Worm (Caenorhabditis elegans): ENCODE data around the gene F36A4.4.

F36A4.4 gene

DNA sequence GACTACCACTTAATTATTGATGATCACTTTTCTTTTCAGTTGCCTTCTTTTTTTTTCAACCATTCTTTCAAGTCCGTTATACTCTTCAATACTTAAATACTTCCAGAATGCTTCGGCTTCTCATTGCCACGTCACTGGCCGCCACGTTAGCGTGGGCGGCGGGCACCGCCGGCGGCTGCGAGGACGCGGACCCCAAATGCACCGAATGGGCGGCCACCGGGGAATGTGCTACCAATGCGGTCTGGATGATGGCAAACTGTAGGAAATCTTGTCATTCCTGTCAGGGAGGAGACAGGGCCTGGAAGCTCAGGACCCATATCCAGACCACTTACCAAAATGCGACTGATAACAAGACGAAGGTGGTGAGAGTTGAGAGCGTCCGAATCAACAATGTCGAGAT is 33.8 kb downstream of the F36A4.4 start, which contains the start of gene lgc-22:
Gene lgc-22 (plus strand): TSS at position 105 of the 400 bp plus-strand sequence.
- TF ChIP-seq flt-1 (GFP tag; IDR thresholded peaks at IDR 0.05) (no peak), tbx-37 (GFP tag; conservative IDR thresholded peaks at IDR 0.05) (no peak), ceh-36 (tag; optimal IDR thresholded peaks at IDR 0.05) (no peak), sea-1 (GFP tag; conservative IDR thresholded peaks at IDR 0.05) (no peak), hnd-1 (tag; optimal IDR thresholded peaks at IDR 0.05) (no peak), pes-1 (GFP tag; IDR thresholded peaks at IDR 0.05) (no peak), scrt-1 (GFP tag; IDR thresholded peaks at IDR 0.05) (no peak), B0310.2 (tag; optimal IDR thresholded peaks at IDR 0.05) (no peak), ets-7 (tag; optimal IDR thresholded peaks at IDR 0.05) (no peak), tra-4 (tag; optimal IDR thresholded peaks at IDR 0.05) (no peak), hmbx-1 (tag; optimal IDR thresholded peaks at IDR 0.05) (no peak), ama-1 (optimal IDR thresholded peaks at IDR 0.05) (no peak), hmg-4 (GFP tag; optimal IDR thresholded peaks at IDR 0.05) (no peak), aly-1 (tag; optimal IDR thresholded peaks at IDR 0.05) (no peak), F13C5.2 (tag; optimal IDR thresholded peaks at IDR 0.05) (no peak), tbx-11 (GFP tag; IDR thresholded peaks at IDR 0.05) (no peak), ceh-13 (GFP tag; optimal IDR thresholded peaks at IDR 0.05) (no peak)

DNA sequence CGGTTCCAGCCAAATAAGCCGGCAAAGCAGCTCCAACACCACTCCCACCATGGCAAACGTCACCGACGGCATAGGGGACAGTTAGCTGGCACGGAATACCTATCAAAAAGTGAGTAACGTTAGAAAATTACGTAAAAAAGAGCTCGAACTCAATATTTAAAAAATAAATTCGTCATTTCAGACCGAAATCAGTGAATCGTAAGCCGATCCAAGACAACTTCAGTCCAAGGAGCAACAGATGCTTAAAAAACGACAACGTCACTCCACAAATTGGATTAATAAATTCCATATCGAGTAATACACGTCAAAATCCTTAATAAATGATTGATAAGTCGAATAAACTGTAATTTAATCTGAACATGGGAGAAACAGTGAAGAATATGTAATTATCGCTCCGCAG is 38.9 kb downstream of the F36A4.4 start:
- TF ChIP-seq ceh-36 (tag; optimal IDR thresholded peaks at IDR 0.05) (no peak), tbx-11 (GFP tag; IDR thresholded peaks at IDR 0.05) (no peak), F13C5.2 (tag; optimal IDR thresholded peaks at IDR 0.05) (no peak), ceh-13 (GFP tag; optimal IDR thresholded peaks at IDR 0.05) (no peak), pes-1 (GFP tag; IDR thresholded peaks at IDR 0.05) (no peak), hmbx-1 (tag; optimal IDR thresholded peaks at IDR 0.05) (no peak), aly-1 (tag; optimal IDR thresholded peaks at IDR 0.05) (no peak), B0310.2 (tag; optimal IDR thresholded peaks at IDR 0.05) (no peak), flt-1 (GFP tag; IDR thresholded peaks at IDR 0.05) (no peak), sea-1 (GFP tag; conservative IDR thresholded peaks at IDR 0.05) (no peak), tra-4 (tag; optimal IDR thresholded peaks at IDR 0.05) (no peak)

- no peak for TF ChIP-seq ceh-36 (tag; optimal IDR thresholded peaks at IDR 0.05)
- no peak for TF ChIP-seq B0310.2 (tag; optimal IDR thresholded peaks at IDR 0.05)
- TF ChIP-seq ceh-13 (GFP tag; optimal IDR thresholded peaks at IDR 0.05): no peak
Measured at ce11 chrIV:4307227-4307946, 40.0 kb downstream of the F36A4.4 start, which contains the start of gene set-9. Gene set-9, plus strand, starts transcription at chrIV:4307896.

- TF ChIP-seq tra-4 (tag; optimal IDR thresholded peaks at IDR 0.05) (no peak), ceh-13 (GFP tag; optimal IDR thresholded peaks at IDR 0.05) (no peak), flt-1 (GFP tag; IDR thresholded peaks at IDR 0.05) (no peak)
Measured at ce11 chrIV:4316813-4317408, 49.5 kb downstream of the F36A4.4 start, which contains the start of gene Y24D9B.1. Gene Y24D9B.1, plus strand, starts transcription at chrIV:4317358.

ce11 chrIV:4317638-4318037 is 50.2 kb downstream of the F36A4.4 start:
- no peak for TF ChIP-seq hmg-4 (GFP tag; optimal IDR thresholded peaks at IDR 0.05)

All from whole organism, early embryonic.